Worm (Caenorhabditis elegans): Measurements from ENCODE around the gene T16G1.6.
A peak's percentile ranks its signal among the peaks of the same experiment; 100 is the strongest.

T16G1.6 gene

ce11 chrV:12964076-12964475, 27.1 kb upstream of the T16G1.6 start, which contains the start of gene srd-35:
srd-35 (plus strand) TSS chrV:12964376.
- no peak for TF ChIP-seq ama-1 (optimal IDR thresholded peaks at IDR 0.05)
- no peak for TF ChIP-seq R02D3.7 (tag; optimal IDR thresholded peaks at IDR 0.05)
- no peak for TF ChIP-seq nhr-76 (tag; optimal IDR thresholded peaks at IDR 0.05)
- no peak for TF ChIP-seq mdl-1 (tag; optimal IDR thresholded peaks at IDR 0.05)
- no peak for TF ChIP-seq zag-1 (tag; optimal IDR thresholded peaks at IDR 0.05)
- TF ChIP-seq pha-4 (tag; optimal IDR thresholded peaks at IDR 0.05) = no peak
- no peak for TF ChIP-seq jun-1 (tag; optimal IDR thresholded peaks at IDR 0.05)
- no peak for TF ChIP-seq eor-1 (tag; optimal IDR thresholded peaks at IDR 0.05)
- TF ChIP-seq ceh-9 (tag; optimal IDR thresholded peaks at IDR 0.05) = no peak
- no peak for TF ChIP-seq sea-2 (GFP tag; optimal IDR thresholded peaks at IDR 0.05)
- TF ChIP-seq ztf-4 (tag; optimal IDR thresholded peaks at IDR 0.05) = no peak
- TF ChIP-seq fkh-2 (tag; optimal IDR thresholded peaks at IDR 0.05) = no peak

- TF ChIP-seq elt-2 (tag; optimal IDR thresholded peaks at IDR 0.05) (peak; percentile 37), nhr-76 (tag; optimal IDR thresholded peaks at IDR 0.05) (no peak), pha-4 (tag; optimal IDR thresholded peaks at IDR 0.05) (peak; percentile 55), daf-12 (tag; optimal IDR thresholded peaks at IDR 0.05) (no peak), nhr-237 (tag; optimal IDR thresholded peaks at IDR 0.05) (no peak)
Measured at ce11 chrV:12963192-12963591, 26.2 kb upstream of the T16G1.6 start, which contains the start of gene hrg-9. hrg-9 (minus strand) TSS chrV:12963343.

ce11 chrV:12961085-12961560, 24.1 kb upstream of the T16G1.6 start, which contains the start of gene mpst-7:
mpst-7 (minus strand) TSS chrV:12961135.
- TF ChIP-seq lsy-12 (tag; optimal IDR thresholded peaks at IDR 0.05) (no peak), nfya-1 (tag; optimal IDR thresholded peaks at IDR 0.05; ENCODE audit: insufficient read depth) (no peak), nhr-77 (tag; optimal IDR thresholded peaks at IDR 0.05) (no peak), lin-39 (tag; optimal IDR thresholded peaks at IDR 0.05) (no peak), nhr-25 (tag; optimal IDR thresholded peaks at IDR 0.05) (peak; percentile 57), mml-1 (tag; optimal IDR thresholded peaks at IDR 0.05) (no peak), unc-39 (tag; optimal IDR thresholded peaks at IDR 0.05) (no peak), fkh-10 (GFP tag; optimal IDR thresholded peaks at IDR 0.05) (no peak), nhr-23 (tag; optimal IDR thresholded peaks at IDR 0.05) (peak; percentile 21), tbx-2 (tag; optimal IDR thresholded peaks at IDR 0.05) (no peak)

ce11 chrV:12954261-12954660, 17.3 kb upstream of the T16G1.6 start:
- TF ChIP-seq fkh-10 (GFP tag; optimal IDR thresholded peaks at IDR 0.05) (no peak), skn-1 (tag; optimal IDR thresholded peaks at IDR 0.05) (no peak), jun-1 (tag; optimal IDR thresholded peaks at IDR 0.05) (no peak), nhr-76 (tag; optimal IDR thresholded peaks at IDR 0.05) (no peak), ceh-82 (tag; optimal IDR thresholded peaks at IDR 0.05) (no peak), nhr-23 (tag; optimal IDR thresholded peaks at IDR 0.05) (no peak)

ce11 chrV:12953702-12954101, 16.7 kb upstream of the T16G1.6 start, which contains the start of gene eif-3.K:
eif-3.K (plus strand) TSS chrV:12954002.
- TF ChIP-seq eor-1 (tag; optimal IDR thresholded peaks at IDR 0.05) = no peak
- TF ChIP-seq zag-1 (tag; optimal IDR thresholded peaks at IDR 0.05) = no peak
- TF ChIP-seq aly-2 (tag; optimal IDR thresholded peaks at IDR 0.05) = no peak
- no peak for TF ChIP-seq nhr-11 (tag; optimal IDR thresholded peaks at IDR 0.05)
- TF ChIP-seq tbx-2 (tag; optimal IDR thresholded peaks at IDR 0.05) = no peak
- TF ChIP-seq nhr-77 (tag; optimal IDR thresholded peaks at IDR 0.05) = no peak
- TF ChIP-seq nfya-1 (tag; optimal IDR thresholded peaks at IDR 0.05; ENCODE audit: insufficient read depth) = no peak
- no peak for TF ChIP-seq nhr-25 (tag; optimal IDR thresholded peaks at IDR 0.05)
- TF ChIP-seq ztf-4 (tag; optimal IDR thresholded peaks at IDR 0.05) = no peak
- TF ChIP-seq unc-39 (tag; optimal IDR thresholded peaks at IDR 0.05) = no peak

- TF ChIP-seq lin-15B (tag; optimal IDR thresholded peaks at IDR 0.05) = peak; percentile 33
- TF ChIP-seq nhr-67 (tag; optimal IDR thresholded peaks at IDR 0.05) = no peak
- peak; percentile 60 for TF ChIP-seq pha-4 (tag; optimal IDR thresholded peaks at IDR 0.05)
- no peak for TF ChIP-seq daf-12 (tag; optimal IDR thresholded peaks at IDR 0.05)
- TF ChIP-seq elt-2 (tag; optimal IDR thresholded peaks at IDR 0.05) = no peak
- no peak for TF ChIP-seq fkh-10 (GFP tag; optimal IDR thresholded peaks at IDR 0.05)
- no peak for TF ChIP-seq tbx-2 (tag; optimal IDR thresholded peaks at IDR 0.05)
- TF ChIP-seq nhr-76 (tag; optimal IDR thresholded peaks at IDR 0.05) = no peak
- TF ChIP-seq mdl-1 (tag; optimal IDR thresholded peaks at IDR 0.05) = no peak
- TF ChIP-seq egl-5 (tag; optimal IDR thresholded peaks at IDR 0.05) = no peak
- TF ChIP-seq unc-62 (GFP tag; optimal IDR thresholded peaks at IDR 0.05) = no peak
- no peak for TF ChIP-seq ceh-82 (tag; optimal IDR thresholded peaks at IDR 0.05)
- TF ChIP-seq nhr-77 (tag; optimal IDR thresholded peaks at IDR 0.05) = no peak
- peak; percentile 48 for TF ChIP-seq hmg-11 (tag; optimal IDR thresholded peaks at IDR 0.05)
- peak; percentile 42 for TF ChIP-seq nfya-1 (tag; optimal IDR thresholded peaks at IDR 0.05; ENCODE audit: insufficient read depth)
- no peak for TF ChIP-seq elt-3 (tag; optimal IDR thresholded peaks at IDR 0.05)
- TF ChIP-seq R02D3.7 (tag; optimal IDR thresholded peaks at IDR 0.05) = no peak
- no peak for TF ChIP-seq egl-27 (tag; optimal IDR thresholded peaks at IDR 0.05)
- no peak for TF ChIP-seq ceh-9 (tag; optimal IDR thresholded peaks at IDR 0.05)
- TF ChIP-seq aly-2 (tag; optimal IDR thresholded peaks at IDR 0.05) = no peak
- TF ChIP-seq ama-1 (optimal IDR thresholded peaks at IDR 0.05) = no peak
- TF ChIP-seq nhr-28 (tag; optimal IDR thresholded peaks at IDR 0.05) = no peak
- TF ChIP-seq nhr-23 (tag; optimal IDR thresholded peaks at IDR 0.05) = peak; percentile 12
- TF ChIP-seq nhr-25 (tag; optimal IDR thresholded peaks at IDR 0.05) = no peak
Measured at ce11 chrV:12952287-12952686, 15.3 kb upstream of the T16G1.6 start, which contains the start of gene pqn-68. pqn-68 (plus strand) TSS chrV:12952636.

All from whole organism, L3 larva.